Fruit fly (Drosophila melanogaster) whole organism, embryonic: ENCODE measurements around the gene Lgr3.

Experiments
- Blimp-1 ChIP-seq: fragments of 200-800 bp; sonication (Bioruptor generic); optimal IDR thresholded peaks from 3 replicates; lab custom pipeline; 2018; ENCODE audit warnings: missing biosample characterization, missing genetic modification characterization, mild to moderate bottlenecking, moderate library complexity, missing genetic modification reagents
- CG10462 ChIP-seq: fragments of 200-800 bp; sonication (Bioruptor generic); optimal IDR thresholded peaks from 2 replicates; lab custom pipeline; 2016; ENCODE audit warnings: missing biosample characterization, missing genetic modification characterization
- CG13624 ChIP-seq: fragments of 200-800 bp; sonication (Bioruptor generic); optimal IDR thresholded peaks from 2 replicates; lab custom pipeline; 2016; ENCODE audit warnings: missing biosample characterization, missing genetic modification characterization
- CG15514 ChIP-seq: fragments of 200-800 bp; sonication (Bioruptor generic); optimal IDR thresholded peaks from 3 replicates; lab custom pipeline; 2017; ENCODE audit warnings: missing biosample characterization, missing genetic modification characterization, mild to moderate bottlenecking, moderate library complexity, missing genetic modification reagents
- CG15696 ChIP-seq: fragments of 200-800 bp; sonication (Bioruptor generic); optimal IDR thresholded peaks from 2 replicates; lab custom pipeline; 2019; ENCODE audit warnings: missing biosample characterization, mild to moderate bottlenecking, missing genetic modification characterization, moderate library complexity
- CG17186 ChIP-seq: fragments of 200-800 bp; sonication (Bioruptor generic); optimal IDR thresholded peaks from 3 replicates; lab custom pipeline; 2017; ENCODE audit warnings: missing biosample characterization, missing genetic modification reagents, missing genetic modification characterization
- CG1792 ChIP-seq: fragments of 200-800 bp; sonication (Bioruptor generic); optimal IDR thresholded peaks from 2 replicates; lab custom pipeline; 2016; ENCODE audit warnings: missing biosample characterization, missing genetic modification characterization
- CG2199 ChIP-seq: fragments of 200-800 bp; sonication (Bioruptor generic); IDR thresholded peaks from 3 replicates; pipeline ENCODE4 v1.3.6; 2022; ENCODE audit warnings: missing biosample characterization, missing genetic modification characterization
- CG2875 ChIP-seq: fragments of 200-800 bp; sonication (Bioruptor generic); optimal IDR thresholded peaks from 2 replicates; lab custom pipeline; 2017; ENCODE audit warnings: missing biosample characterization, mild to moderate bottlenecking, missing genetic modification characterization, missing genetic modification reagents
- CG33213 ChIP-seq: fragments of 200-800 bp; sonication (Bioruptor generic); optimal IDR thresholded peaks from 3 replicates; lab custom pipeline; 2016; ENCODE audit warnings: missing biosample characterization, missing genetic modification characterization
- CG4360 ChIP-seq: fragments of 200-800 bp; sonication (Bioruptor generic); IDR thresholded peaks from 2 replicates; pipeline ENCODE4 v1.3.6; 2022; ENCODE audit warnings: missing biosample characterization, missing genetic modification characterization
- CG8290 ChIP-seq, 3 experiments: fragments of 200-800 bp; sonication (Bioruptor generic); optimal IDR thresholded peaks; 2 replicates each; lab custom pipeline; 2016 to 2019; ENCODE audit warnings: missing biosample characterization in 3 of 3, missing genetic modification characterization in 3 of 3, mild to moderate bottlenecking in 2 of 3, moderate library complexity in 1 of 3
- CG9215 ChIP-seq: fragments of 200-800 bp; sonication (Bioruptor generic); IDR thresholded peaks from 2 replicates; pipeline ENCODE4 v1.3.6; 2022; ENCODE audit warnings: missing biosample characterization, missing genetic modification characterization
- Doc3 ChIP-seq: fragments of 200-800 bp; sonication (Bioruptor generic); IDR thresholded peaks from 3 replicates; pipeline ENCODE4 v1.3.6; 2022; ENCODE audit warnings: missing biosample characterization, missing genetic modification characterization; ENCODE audit not compliant: partially characterized antibody
- E2f2 ChIP-seq: fragments of 200-800 bp; sonication (Bioruptor generic); IDR thresholded peaks from 2 replicates; pipeline ENCODE4 v1.3.6; 2022; ENCODE audit warnings: missing biosample characterization, missing genetic modification characterization
- Eip74EF ChIP-seq, 2 experiments: fragments of 200-800 bp in 1 of 2; fragments of >200 bp in 1 of 2; sonication (Bioruptor generic) in 1 of 2; optimal IDR thresholded peaks; 2 replicates each; lab custom pipeline; 2017 to 2019; ENCODE audit warnings: missing biosample characterization in 2 of 2, missing genetic modification characterization in 2 of 2, mild to moderate bottlenecking in 1 of 2, moderate library complexity in 1 of 2
- Ets97D ChIP-seq: fragments of 200-800 bp; sonication (Bioruptor generic); optimal IDR thresholded peaks from 3 replicates; lab custom pipeline; 2016; ENCODE audit warnings: missing biosample characterization, missing genetic modification characterization
- Gsc ChIP-seq: fragments of 200-800 bp; sonication (Bioruptor generic); IDR thresholded peaks from 2 replicates; pipeline ENCODE4 v1.3.6; 2022; ENCODE audit warnings: missing biosample characterization, missing genetic modification characterization
- Jarid2 ChIP-seq: fragments of 200-800 bp; sonication (Bioruptor generic); optimal IDR thresholded peaks from 3 replicates; lab custom pipeline; 2017; ENCODE audit warnings: mild to moderate bottlenecking, missing biosample characterization, missing genetic modification reagents, missing genetic modification characterization
- Lhr ChIP-seq: fragments of 200-800 bp; sonication (Bioruptor generic); optimal IDR thresholded peaks from 3 replicates; lab custom pipeline; 2017; ENCODE audit warnings: mild to moderate bottlenecking, missing biosample characterization, missing genetic modification reagents, missing genetic modification characterization
- Myb ChIP-seq: fragments of 200-800 bp; sonication (Bioruptor generic); optimal IDR thresholded peaks from 2 replicates; lab custom pipeline; 2016; ENCODE audit warnings: missing biosample characterization, missing genetic modification characterization
- Nf-YC ChIP-seq: fragments of 200-800 bp; optimal IDR thresholded peaks from 3 replicates; lab custom pipeline; 2019; ENCODE audit warnings: missing biosample characterization, mild to moderate bottlenecking, missing genetic modification characterization, moderate library complexity
- NfI ChIP-seq: fragments of 200-800 bp; sonication (Bioruptor generic); optimal IDR thresholded peaks from 3 replicates; lab custom pipeline; 2018; ENCODE audit warnings: missing biosample characterization, mild to moderate bottlenecking, missing genetic modification characterization, moderate library complexity
- Pdp1 ChIP-seq, 2 experiments: fragments of 200-800 bp; sonication (Bioruptor generic); optimal IDR thresholded peaks; 3 replicates each; lab custom pipeline; 2016; ENCODE audit warnings: missing biosample characterization in 2 of 2, missing genetic modification characterization in 2 of 2, mild to moderate bottlenecking in 1 of 2, moderate library complexity in 1 of 2
- Poxn ChIP-seq: fragments of 200-800 bp; sonication (Bioruptor generic); IDR thresholded peaks from 2 replicates; pipeline ENCODE4 v1.3.6; 2022; ENCODE audit warnings: missing biosample characterization, missing genetic modification characterization
- Sin3A ChIP-seq: fragments of >200 bp; optimal IDR thresholded peaks from 2 replicates; lab custom pipeline; 2018
- YL-1 ChIP-seq: fragments of 200-800 bp; sonication (Bioruptor generic); optimal IDR thresholded peaks from 3 replicates; lab custom pipeline; 2017; ENCODE audit warnings: missing biosample characterization, mild to moderate bottlenecking, missing genetic modification characterization
- aop ChIP-seq: fragments of 200-800 bp; sonication (Bioruptor generic); IDR thresholded peaks from 2 replicates; pipeline ENCODE4 v1.3.6; 2022; ENCODE audit warnings: missing biosample characterization, missing genetic modification characterization
- bab2 ChIP-seq: fragments of 200-800 bp; sonication (Bioruptor generic); optimal IDR thresholded peaks from 2 replicates; lab custom pipeline; 2016; ENCODE audit warnings: missing biosample characterization, missing genetic modification characterization
- btn ChIP-seq: fragments of 200-800 bp; sonication (Bioruptor generic); optimal IDR thresholded peaks from 2 replicates; lab custom pipeline; 2016; ENCODE audit warnings: missing biosample characterization, missing genetic modification characterization
- cas ChIP-seq: fragments of 200-800 bp; sonication (Bioruptor generic); IDR thresholded peaks from 2 replicates; pipeline ENCODE4 v1.3.6; 2022; ENCODE audit warnings: missing biosample characterization, missing genetic modification characterization
- corto ChIP-seq: fragments of 200-800 bp; sonication (Bioruptor generic); optimal IDR thresholded peaks from 2 replicates; lab custom pipeline; 2016; ENCODE audit warnings: missing biosample characterization, mild to moderate bottlenecking, missing genetic modification characterization, moderate library complexity
- crp ChIP-seq, 2 experiments: fragments of 200-800 bp; sonication (Bioruptor generic); optimal IDR thresholded peaks; 2 replicates in 1 of 2; 3 replicates in 1 of 2; lab custom pipeline; 2017; ENCODE audit warnings: missing biosample characterization in 2 of 2, missing genetic modification characterization in 2 of 2, mild to moderate bottlenecking in 1 of 2, moderate library complexity in 1 of 2
- dmrt99B ChIP-seq: fragments of 200-800 bp; sonication (Bioruptor generic); optimal IDR thresholded peaks from 2 replicates; lab custom pipeline; 2018; ENCODE audit warnings: missing biosample characterization, mild to moderate bottlenecking, missing genetic modification characterization, moderate library complexity
- eve ChIP-seq, 2 experiments: fragments of >200 bp; optimal IDR thresholded peaks; 2 replicates each; lab custom pipeline; 2017; ENCODE audit warnings: missing biosample characterization in 2 of 2, missing genetic modification characterization in 2 of 2
- fd102C ChIP-seq: fragments of 200-800 bp; sonication (Bioruptor generic); optimal IDR thresholded peaks from 2 replicates; lab custom pipeline; 2018; ENCODE audit warnings: missing biosample characterization, mild to moderate bottlenecking, missing genetic modification characterization, moderate library complexity
- fd64A ChIP-seq: fragments of 200-800 bp; sonication (Bioruptor generic); optimal IDR thresholded peaks from 3 replicates; lab custom pipeline; 2018; ENCODE audit warnings: missing biosample characterization, mild to moderate bottlenecking, missing genetic modification characterization
- grn ChIP-seq: fragments of 200-800 bp; sonication (Bioruptor generic); optimal IDR thresholded peaks from 3 replicates; lab custom pipeline; 2017; ENCODE audit warnings: missing biosample characterization, missing genetic modification characterization
- ken ChIP-seq: fragments of 200-800 bp; sonication (Bioruptor generic); IDR thresholded peaks from 3 replicates; pipeline ENCODE4 v1.3.6; 2022; ENCODE audit warnings: missing biosample characterization, missing genetic modification characterization
- knrl ChIP-seq: fragments of 200-800 bp; sonication (Bioruptor generic); IDR thresholded peaks from 3 replicates; pipeline ENCODE4 v1.3.6; 2022; ENCODE audit warnings: missing biosample characterization, missing genetic modification characterization; ENCODE audit not compliant: partially characterized antibody
- lab ChIP-seq: fragments of 200-800 bp; sonication (Bioruptor generic); optimal IDR thresholded peaks from 3 replicates; lab custom pipeline; 2017; ENCODE audit warnings: missing biosample characterization, missing genetic modification characterization, mild to moderate bottlenecking, moderate library complexity, missing genetic modification reagents
- pb ChIP-seq: fragments of 200-800 bp; sonication (Bioruptor generic); optimal IDR thresholded peaks from 3 replicates; lab custom pipeline; 2016; ENCODE audit warnings: missing biosample characterization, missing genetic modification characterization
- ranshi ChIP-seq: fragments of 200-800 bp; sonication (Bioruptor generic); IDR thresholded peaks from 2 replicates; pipeline ENCODE4 v1.3.6; 2022; ENCODE audit warnings: missing biosample characterization, missing genetic modification characterization
- row ChIP-seq: fragments of 200-800 bp; sonication (Bioruptor generic); IDR thresholded peaks from 3 replicates; pipeline ENCODE4 v1.3.6; 2022; ENCODE audit warnings: missing biosample characterization, missing genetic modification characterization
- salm ChIP-seq: fragments of 200-800 bp; sonication (Bioruptor generic); optimal IDR thresholded peaks from 2 replicates; lab custom pipeline; 2018; ENCODE audit warnings: missing biosample characterization, mild to moderate bottlenecking, missing genetic modification characterization
- schlank ChIP-seq: fragments of 200-800 bp; sonication (Bioruptor generic); optimal IDR thresholded peaks from 2 replicates; lab custom pipeline; 2018; ENCODE audit warnings: missing biosample characterization, mild to moderate bottlenecking, missing genetic modification characterization
- sens ChIP-seq: fragments of 200-800 bp; sonication (Bioruptor generic); peaks from one replicate; lab custom pipeline; 2016; ENCODE audit warnings: missing biosample characterization, missing genetic modification characterization
- sr ChIP-seq: fragments of 200-800 bp; sonication (Bioruptor generic); IDR thresholded peaks from 3 replicates; pipeline ENCODE4 v1.3.6; 2022; ENCODE audit warnings: missing biosample characterization, missing genetic modification characterization
- unpg ChIP-seq: fragments of 200-800 bp; sonication (Bioruptor generic); optimal IDR thresholded peaks from 3 replicates; lab custom pipeline; 2018; ENCODE audit warnings: missing biosample characterization, mild to moderate bottlenecking, missing genetic modification characterization, moderate library complexity
- wdn ChIP-seq: fragments of 200-800 bp; sonication (Bioruptor generic); IDR thresholded peaks from 2 replicates; pipeline ENCODE4 v1.3.6; 2022; ENCODE audit warnings: missing biosample characterization, missing genetic modification characterization

Gene Lgr3

dm6 chr3R:25678489-25679082, 13.0 kb downstream of the Lgr3 start, which contains the start of the genes CG4730 and CG5039 (continued):
- 0 out of 3 replicates have a peak, but pooled peaks have one; percentile 6 for TF ChIP-seq sr (GFP tag; lab: Robert Waterston, UW)
- TF ChIP-seq CG4360 (GFP tag; lab: Robert Waterston, UW), result 0 out of 2 replicates have a peak, but pooled peaks have one; percentile 35
- TF ChIP-seq NfI, result no peak
- TF ChIP-seq CG15696 (tag; lab: Kevin White, UChicago), result no peak
- TF ChIP-seq crp (GFP tag; optimal IDR thresholded peaks at IDR 0.05; lab: Kevin White, UChicago), result peak in 1 of 2 experiments; percentile 41
- TF ChIP-seq eve (GFP tag; optimal IDR thresholded peaks at IDR 0.05; lab: Kevin White, UChicago), result no peak
- peak in 1 of 2 experiments; percentile 67 for TF ChIP-seq Pdp1 (GFP tag; optimal IDR thresholded peaks at IDR 0.05; lab: Kevin White, UChicago)
- no peak for TF ChIP-seq fd102C (GFP tag; lab: Kevin White, UChicago)
- no peak for TF ChIP-seq ken (GFP tag; lab: Robert Waterston, UW)
- no peak for TF ChIP-seq CG10462
- no peak for TF ChIP-seq CG2199
- no peak for TF ChIP-seq Lhr (GFP tag; lab: Kevin White, UChicago)
- no peak for TF ChIP-seq CG15514
- TF ChIP-seq CG8290 (GFP tag; optimal IDR thresholded peaks at IDR 0.05; lab: Kevin White, UChicago), result no peak
- TF ChIP-seq CG8290 (tag; optimal IDR thresholded peaks at IDR 0.05; lab: Kevin White, UChicago), result no peak
- TF ChIP-seq row (GFP tag; lab: Robert Waterston, UW), result peak; percentile 17; the same call in 1 of the 3 replicates
- no peak for TF ChIP-seq pb (GFP tag; lab: Kevin White, UChicago)
- no peak for TF ChIP-seq salm (tag; lab: Kevin White, UChicago)
- no peak for TF ChIP-seq cas (GFP tag; lab: Robert Waterston, UW)
- TF ChIP-seq E2f2 (GFP tag; lab: Robert Waterston, UW), result peak; percentile 78
- 0 out of 3 replicates have a peak, but pooled peaks have one; percentile 16 for TF ChIP-seq knrl
- TF ChIP-seq sens (GFP tag; lab: Kevin White, UChicago), result peak; percentile 76
- no peak for TF ChIP-seq Myb (GFP tag; lab: Kevin White, UChicago)
- TF ChIP-seq CG1792 (GFP tag; lab: Kevin White, UChicago), result no peak
- no peak for TF ChIP-seq corto (GFP tag; lab: Kevin White, UChicago)
- no peak for TF ChIP-seq unpg (GFP tag; lab: Kevin White, UChicago)
- TF ChIP-seq aop, result no peak
- no peak for TF ChIP-seq bab2
- no peak for TF ChIP-seq CG33213
- no peak for TF ChIP-seq CG9215 (GFP tag; lab: Robert Waterston, UW)
- no peak for TF ChIP-seq Nf-YC
- no peak for TF ChIP-seq Gsc (GFP tag; lab: Robert Waterston, UW)
- no peak for TF ChIP-seq schlank (tag; lab: Kevin White, UChicago)
- TF ChIP-seq btn (GFP tag; lab: Kevin White, UChicago), result no peak
- TF ChIP-seq Eip74EF (GFP tag; optimal IDR thresholded peaks at IDR 0.05; lab: Kevin White, UChicago), result no peak
- no peak for TF ChIP-seq ranshi (GFP tag; lab: Robert Waterston, UW)
- TF ChIP-seq Doc3 (GFP tag; lab: Robert Waterston, UW), result no peak
- no peak for TF ChIP-seq Jarid2 (GFP tag; lab: Kevin White, UChicago)
- TF ChIP-seq Poxn (GFP tag; lab: Robert Waterston, UW), result no peak
- TF ChIP-seq lab (GFP tag; lab: Kevin White, UChicago), result no peak
- peak; percentile 24 for TF ChIP-seq Sin3A
- no peak for TF ChIP-seq YL-1 (GFP tag; lab: Kevin White, UChicago)
- no peak for TF ChIP-seq Blimp-1 (GFP tag; lab: Kevin White, UChicago)
- no peak for TF ChIP-seq wdn (GFP tag; lab: Robert Waterston, UW)
- peak; percentile 7 for TF ChIP-seq CG13624 (GFP tag; lab: Kevin White, UChicago)
- no peak for TF ChIP-seq fd64A (GFP tag; lab: Kevin White, UChicago)
- no peak for TF ChIP-seq grn (GFP tag; lab: Kevin White, UChicago)
- TF ChIP-seq CG17186, result peak; percentile 37
- no peak for TF ChIP-seq dmrt99B (tag; lab: Kevin White, UChicago)
- TF ChIP-seq Ets97D (GFP tag; lab: Kevin White, UChicago), result peak; percentile 45
- TF ChIP-seq CG2875 (GFP tag; lab: Kevin White, UChicago), result no peak
